Fruit fly (Drosophila melanogaster) whole organism, prepupa: ENCODE data around the gene CG4789.

Experiments used
- CG10631 ChIP-seq: fragments of 200-800 bp; sonication (Bioruptor generic); optimal IDR thresholded peaks from 2 replicates; lab custom pipeline; 2016; ENCODE audit warnings: missing biosample characterization, missing genetic modification characterization
- CG10669 ChIP-seq: fragments of 200-800 bp; sonication (Bioruptor generic); optimal IDR thresholded peaks from 3 replicates; lab custom pipeline; 2018; ENCODE audit warnings: missing biosample characterization, mild to moderate bottlenecking, missing genetic modification characterization, moderate library complexity
- CG11294 ChIP-seq: fragments of 200-800 bp; sonication (Bioruptor generic); IDR thresholded peaks from 2 replicates; pipeline ENCODE4 v1.3.6; 2022; ENCODE audit warnings: missing biosample characterization, missing genetic modification characterization
- CG15336 ChIP-seq: fragments of 200-800 bp; sonication (Bioruptor generic); IDR thresholded peaks from 2 replicates; pipeline ENCODE4 v1.3.6; 2022; ENCODE audit warnings: missing biosample characterization, missing genetic modification characterization
- CG1621 ChIP-seq: fragments of 200-800 bp; sonication (Bioruptor generic); optimal IDR thresholded peaks from 3 replicates; lab custom pipeline; 2018; ENCODE audit warnings: missing biosample characterization, mild to moderate bottlenecking, missing genetic modification characterization
- CG3032 ChIP-seq: fragments of 200-800 bp; optimal IDR thresholded peaks from 2 replicates; lab custom pipeline; 2019; ENCODE audit warnings: missing biosample characterization, mild to moderate bottlenecking, missing genetic modification characterization, moderate library complexity
- CG31627 ChIP-seq: fragments of 200-800 bp; sonication (Bioruptor generic); optimal IDR thresholded peaks from 3 replicates; lab custom pipeline; 2016; ENCODE audit warnings: missing biosample characterization, missing genetic modification characterization
- CG32006 ChIP-seq: fragments of 200-800 bp; sonication (Bioruptor generic); optimal IDR thresholded peaks from 3 replicates; lab custom pipeline; 2017; ENCODE audit warnings: missing biosample characterization, mild to moderate bottlenecking, missing genetic modification characterization
- CG34406 ChIP-seq: fragments of 200-800 bp; sonication (Bioruptor generic); optimal IDR thresholded peaks from 3 replicates; lab custom pipeline; 2016; ENCODE audit warnings: missing biosample characterization, missing genetic modification characterization
- CG6163 ChIP-seq: fragments of 200-800 bp; sonication (Bioruptor generic); IDR thresholded peaks from 3 replicates; pipeline ENCODE4 v1.3.6; 2022; ENCODE audit warnings: missing biosample characterization, missing genetic modification characterization
- CG6792 ChIP-seq: fragments of 200-800 bp; sonication (Bioruptor generic); optimal IDR thresholded peaks from 3 replicates; lab custom pipeline; 2016; ENCODE audit warnings: missing biosample characterization, missing genetic modification characterization
- CG6808 ChIP-seq: fragments of 200-800 bp; sonication (Bioruptor generic); optimal IDR thresholded peaks from 3 replicates; lab custom pipeline; 2017; ENCODE audit warnings: missing biosample characterization, missing genetic modification characterization, mild to moderate bottlenecking, moderate library complexity, missing genetic modification reagents
- CG7368 ChIP-seq: fragments of 200-800 bp; sonication (Bioruptor generic); optimal IDR thresholded peaks from 3 replicates; lab custom pipeline; 2016; ENCODE audit warnings: missing biosample characterization, missing genetic modification characterization
- CG8119 ChIP-seq: fragments of 200-800 bp; sonication (Bioruptor generic); IDR thresholded peaks from 3 replicates; pipeline ENCODE4 v1.3.6; 2022; ENCODE audit warnings: missing biosample characterization, missing genetic modification characterization
- CG8319 ChIP-seq: fragments of 200-800 bp; sonication (Bioruptor generic); optimal IDR thresholded peaks from 3 replicates; lab custom pipeline; 2016; ENCODE audit warnings: missing biosample characterization, missing genetic modification characterization
- Eip75B ChIP-seq: fragments of 200-800 bp; sonication (Bioruptor generic); optimal IDR thresholded peaks from 3 replicates; lab custom pipeline; 2016; ENCODE audit warnings: missing biosample characterization, missing genetic modification characterization
- Eip78C ChIP-seq: fragments of 200-800 bp; sonication (Bioruptor generic); peaks from one replicate; lab custom pipeline; 2016; ENCODE audit warnings: missing biosample characterization, missing genetic modification characterization
- Ets96B ChIP-seq: fragments of 200-800 bp; optimal IDR thresholded peaks from 2 replicates; lab custom pipeline; 2019; ENCODE audit warnings: missing biosample characterization, mild to moderate bottlenecking, missing genetic modification characterization, moderate library complexity
- Hr38 ChIP-seq: sonication (Bioruptor generic); optimal IDR thresholded peaks from 2 replicates; lab custom pipeline; 2016; ENCODE audit warnings: missing biosample characterization, missing genetic modification characterization
- Hr39 ChIP-seq: fragments of 200-800 bp; sonication (Bioruptor generic); optimal IDR thresholded peaks from 2 replicates; lab custom pipeline; 2016; ENCODE audit warnings: missing biosample characterization, missing genetic modification characterization
- Hr4 ChIP-seq: fragments of 200-800 bp; sonication (Bioruptor generic); optimal IDR thresholded peaks from 3 replicates; lab custom pipeline; 2016; ENCODE audit warnings: missing biosample characterization, missing genetic modification characterization
- Lpt ChIP-seq: fragments of 200-800 bp; sonication (Bioruptor generic); optimal IDR thresholded peaks from 3 replicates; lab custom pipeline; 2016; ENCODE audit warnings: missing biosample characterization, missing genetic modification characterization
- Met ChIP-seq: fragments of 200-800 bp; sonication (Bioruptor generic); optimal IDR thresholded peaks from 3 replicates; lab custom pipeline; 2016; ENCODE audit warnings: missing biosample characterization, missing genetic modification characterization
- OdsH ChIP-seq: fragments of 200-800 bp; sonication (Bioruptor generic); optimal IDR thresholded peaks from 3 replicates; lab custom pipeline; 2016; ENCODE audit warnings: missing biosample characterization, missing genetic modification characterization
- Smox ChIP-seq: fragments of 200-800 bp; sonication (Bioruptor generic); optimal IDR thresholded peaks from 3 replicates; lab custom pipeline; 2016; ENCODE audit warnings: missing biosample characterization, missing genetic modification characterization
- Sox102F ChIP-seq: fragments of 200-800 bp; sonication (Bioruptor generic); optimal IDR thresholded peaks from 2 replicates; lab custom pipeline; 2016; ENCODE audit warnings: missing biosample characterization, mild to moderate bottlenecking, missing genetic modification characterization
- Sox14 ChIP-seq: fragments of 200-800 bp; sonication (Bioruptor generic); optimal IDR thresholded peaks from 3 replicates; lab custom pipeline; 2016; ENCODE audit warnings: missing biosample characterization, missing genetic modification characterization
- Sox15 ChIP-seq: fragments of 200-800 bp; sonication (Bioruptor generic); optimal IDR thresholded peaks from 3 replicates; lab custom pipeline; 2016; ENCODE audit warnings: missing biosample characterization, missing genetic modification characterization
- achi ChIP-seq: fragments of 200-800 bp; sonication (Bioruptor generic); optimal IDR thresholded peaks from 3 replicates; lab custom pipeline; 2016; ENCODE audit warnings: missing biosample characterization, missing genetic modification characterization
- acj6 ChIP-seq: fragments of 200-800 bp; sonication (Bioruptor generic); optimal IDR thresholded peaks from 3 replicates; lab custom pipeline; 2016; ENCODE audit warnings: missing biosample characterization, missing genetic modification characterization
- cyc ChIP-seq: fragments of 200-800 bp; sonication (Bioruptor generic); optimal IDR thresholded peaks from 3 replicates; lab custom pipeline; 2016; ENCODE audit warnings: missing biosample characterization, missing genetic modification characterization
- dsx ChIP-seq: fragments of 200-800 bp; optimal IDR thresholded peaks from 3 replicates; lab custom pipeline; 2019; ENCODE audit warnings: missing biosample characterization, mild to moderate bottlenecking, missing genetic modification characterization, moderate library complexity; ENCODE audit not compliant: poor library complexity, severe bottlenecking
- eg ChIP-seq: fragments of 200-800 bp; sonication (Bioruptor generic); IDR thresholded peaks from 3 replicates; pipeline ENCODE4 v1.3.6; 2022; ENCODE audit warnings: missing biosample characterization, missing genetic modification characterization
- esn ChIP-seq: fragments of 200-800 bp; sonication (Bioruptor generic); optimal IDR thresholded peaks from 2 replicates; lab custom pipeline; 2016; ENCODE audit warnings: missing biosample characterization, mild to moderate bottlenecking, missing genetic modification characterization, moderate library complexity
- fkh ChIP-seq: fragments of 200-800 bp; sonication (Bioruptor generic); optimal IDR thresholded peaks from 3 replicates; lab custom pipeline; 2017; ENCODE audit warnings: missing biosample characterization, mild to moderate bottlenecking, missing genetic modification characterization, moderate library complexity
- lz ChIP-seq: fragments of 200-800 bp; sonication (Bioruptor generic); optimal IDR thresholded peaks from 3 replicates; lab custom pipeline; 2016; ENCODE audit warnings: missing biosample characterization, missing genetic modification characterization
- net ChIP-seq: fragments of 200-800 bp; sonication (Bioruptor generic); optimal IDR thresholded peaks from 3 replicates; lab custom pipeline; 2016; ENCODE audit warnings: missing biosample characterization, missing genetic modification characterization
- pdm3 ChIP-seq: fragments of 200-800 bp; sonication (Bioruptor generic); optimal IDR thresholded peaks from 3 replicates; lab custom pipeline; 2016; ENCODE audit warnings: missing biosample characterization, missing genetic modification characterization
- spab ChIP-seq: fragments of 200-800 bp; sonication (Bioruptor generic); optimal IDR thresholded peaks from 2 replicates; lab custom pipeline; 2017; ENCODE audit warnings: missing biosample characterization, mild to moderate bottlenecking, missing genetic modification characterization, missing genetic modification reagents
- svp ChIP-seq: fragments of 200-800 bp; sonication (Bioruptor generic); peaks from one replicate; lab custom pipeline; 2016; ENCODE audit warnings: missing biosample characterization, missing genetic modification characterization
- topi ChIP-seq: fragments of 200-800 bp; sonication (Bioruptor generic); optimal IDR thresholded peaks from 3 replicates; lab custom pipeline; 2016; ENCODE audit warnings: missing biosample characterization, missing genetic modification characterization

CG4789 gene

DNA sequence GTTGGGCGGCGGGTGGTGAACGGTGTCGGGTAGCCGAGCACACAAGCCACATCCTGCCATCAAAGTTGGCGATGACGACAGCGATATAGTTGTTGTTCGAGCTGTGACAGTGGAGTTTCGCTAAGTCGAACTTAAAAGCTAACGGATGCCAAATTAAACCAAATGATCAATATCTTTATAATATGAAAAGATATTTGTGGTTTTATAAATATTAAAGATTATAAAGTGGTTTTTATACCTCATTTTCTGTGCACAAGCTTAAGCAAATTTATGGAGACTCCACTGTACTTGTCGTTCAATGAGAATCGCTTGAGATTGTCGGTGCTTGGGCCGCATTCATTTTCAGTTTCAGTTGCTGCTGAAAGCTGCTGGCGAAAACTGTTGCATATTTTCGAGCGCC lies 21.4 kb downstream of the CG4789 start (continued):
- peak; percentile 75 for TF ChIP-seq Lpt (GFP tag; lab: Kevin White, UChicago)
- peak; percentile 47 for TF ChIP-seq Sox102F
- peak; percentile 92 for TF ChIP-seq Eip78C (GFP tag; lab: Kevin White, UChicago)
- peak; percentile 49 for TF ChIP-seq CG7368
- peak; percentile 63 for TF ChIP-seq Met (GFP tag; lab: Kevin White, UChicago)
- peak; percentile 81 for TF ChIP-seq OdsH (GFP tag; lab: Kevin White, UChicago)
- peak; percentile 73 for TF ChIP-seq dsx
- peak; percentile 34 for TF ChIP-seq Sox15 (GFP tag; lab: Kevin White, UChicago)

DNA sequence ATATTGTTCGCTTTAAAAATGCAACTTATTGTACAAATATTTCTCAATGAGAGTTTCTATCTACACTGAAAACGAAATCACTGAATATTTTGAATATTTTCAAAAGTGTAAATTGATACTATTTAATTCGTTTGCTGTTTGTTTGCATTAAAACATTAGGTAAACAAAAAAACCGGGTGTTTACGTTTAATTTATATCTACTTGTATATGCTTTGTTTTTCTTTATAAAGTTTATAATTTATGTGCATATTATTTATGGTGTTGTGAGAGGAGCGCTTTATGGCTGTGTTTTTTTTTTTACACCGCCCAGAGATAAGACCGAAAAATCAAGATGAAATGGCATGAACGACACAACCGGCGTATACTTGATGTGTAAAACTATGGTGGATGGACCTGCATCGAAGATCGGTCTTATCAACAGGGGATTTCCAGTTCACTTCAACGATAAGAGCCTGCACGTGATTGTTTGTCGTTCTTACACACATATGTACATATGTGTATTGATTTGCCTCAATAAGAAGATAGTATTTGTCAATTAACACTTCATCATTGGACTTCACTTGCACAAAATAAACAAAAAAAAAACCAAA lies 28.8 kb downstream of the CG4789 start:
- TF ChIP-seq CG8119 (GFP tag; lab: Robert Waterston, UW) = no peak
- TF ChIP-seq CG6792 = no peak
- no peak for TF ChIP-seq Hr38
- TF ChIP-seq cyc = no peak
- TF ChIP-seq topi (GFP tag; lab: Kevin White, UChicago) = peak; percentile 19
- TF ChIP-seq Met (GFP tag; lab: Kevin White, UChicago) = peak; percentile 43
- peak; percentile 39 for TF ChIP-seq CG32006
- TF ChIP-seq CG34406 (GFP tag; lab: Kevin White, UChicago) = peak; percentile 26
- peak; percentile 27 for TF ChIP-seq acj6 (GFP tag; lab: Kevin White, UChicago)
- TF ChIP-seq achi (GFP tag; lab: Kevin White, UChicago) = no peak
- no peak for TF ChIP-seq CG6163 (GFP tag; lab: Robert Waterston, UW)
- no peak for TF ChIP-seq dsx
- peak; percentile 47 for TF ChIP-seq esn (GFP tag; lab: Kevin White, UChicago)
- peak; percentile 37 for TF ChIP-seq Ets96B (tag; lab: Kevin White, UChicago)
- peak; percentile 65 for TF ChIP-seq Eip78C (GFP tag; lab: Kevin White, UChicago)
- peak; percentile 14 for TF ChIP-seq Sox14 (GFP tag; lab: Kevin White, UChicago)
- TF ChIP-seq eg (GFP tag; lab: Robert Waterston, UW) = no peak
- TF ChIP-seq Smox = peak; percentile 35
- TF ChIP-seq Eip75B (GFP tag; lab: Kevin White, UChicago) = peak; percentile 8
- TF ChIP-seq CG15336 (GFP tag; lab: Robert Waterston, UW) = 0 out of 2 replicates have a peak, but pooled peaks have one; percentile 22
- no peak for TF ChIP-seq CG8319 (GFP tag; lab: Kevin White, UChicago)
- peak; percentile 33 for TF ChIP-seq OdsH (GFP tag; lab: Kevin White, UChicago)
- TF ChIP-seq CG3032 (tag; lab: Kevin White, UChicago) = peak; percentile 36
- peak; percentile 21 for TF ChIP-seq CG10631 (GFP tag; lab: Kevin White, UChicago)
- TF ChIP-seq svp (GFP tag; lab: Kevin White, UChicago) = peak; percentile 65
- no peak for TF ChIP-seq CG11294 (GFP tag; lab: Robert Waterston, UW)
- TF ChIP-seq fkh (GFP tag; lab: Kevin White, UChicago) = no peak
- TF ChIP-seq Sox102F = no peak
- peak; percentile 5 for TF ChIP-seq Hr39 (GFP tag; lab: Kevin White, UChicago)
- no peak for TF ChIP-seq CG1621 (tag; lab: Kevin White, UChicago)
- no peak for TF ChIP-seq CG6808 (GFP tag; lab: Kevin White, UChicago)
- TF ChIP-seq CG31627 = no peak
- peak; percentile 12 for TF ChIP-seq CG10669 (GFP tag; lab: Kevin White, UChicago)
- no peak for TF ChIP-seq spab
- no peak for TF ChIP-seq lz
- peak; percentile 37 for TF ChIP-seq Hr4 (GFP tag; lab: Kevin White, UChicago)
- peak; percentile 53 for TF ChIP-seq pdm3 (GFP tag; lab: Kevin White, UChicago)
- TF ChIP-seq net = peak; percentile 9
